Fruit fly (Drosophila melanogaster) whole organism, adult: Measurements from ENCODE around the gene CG31697.

ENCODE experiments used
- CG11617 ChIP-seq: fragments of 200-800 bp; sonication (Bioruptor generic); optimal IDR thresholded peaks from 2 replicates; lab custom pipeline; 2017; ENCODE audit warnings: mild to moderate bottlenecking, missing biosample characterization, missing genetic modification reagents, missing genetic modification characterization
- CG12768 ChIP-seq: fragments of 200-800 bp; sonication (Bioruptor generic); optimal IDR thresholded peaks from 2 replicates; lab custom pipeline; 2017; ENCODE audit warnings: missing biosample characterization, missing genetic modification characterization, mild to moderate bottlenecking, moderate library complexity, missing genetic modification reagents
- CG14711 ChIP-seq: fragments of 200-800 bp; sonication (Bioruptor generic); optimal IDR thresholded peaks from 2 replicates; lab custom pipeline; 2018; ENCODE audit warnings: missing biosample characterization, mild to moderate bottlenecking, missing genetic modification characterization, moderate library complexity
- CG1620 ChIP-seq: fragments of 200-800 bp; sonication (Bioruptor generic); optimal IDR thresholded peaks from 2 replicates; lab custom pipeline; 2016; ENCODE audit warnings: missing biosample characterization, missing genetic modification characterization
- CG33017 ChIP-seq: fragments of 200-800 bp; sonication (Bioruptor generic); optimal IDR thresholded peaks from 2 replicates; lab custom pipeline; 2018; ENCODE audit warnings: missing biosample characterization, mild to moderate bottlenecking, missing genetic modification characterization, moderate library complexity
- CG5204 ChIP-seq: fragments of 200-800 bp; sonication (Bioruptor generic); optimal IDR thresholded peaks from 2 replicates; lab custom pipeline; 2016; ENCODE audit warnings: missing biosample characterization, missing genetic modification characterization
- CG7045 ChIP-seq: fragments of 200-800 bp; sonication (Bioruptor generic); optimal IDR thresholded peaks from 2 replicates; lab custom pipeline; 2017; ENCODE audit warnings: missing biosample characterization, mild to moderate bottlenecking, missing genetic modification characterization
- CG7101 ChIP-seq: fragments of 200-800 bp; sonication (Bioruptor generic); optimal IDR thresholded peaks from 2 replicates; lab custom pipeline; 2018; ENCODE audit warnings: missing biosample characterization, mild to moderate bottlenecking, missing genetic modification characterization, moderate library complexity
- Clk ChIP-seq: fragments of 200-800 bp; sonication (Bioruptor generic); optimal IDR thresholded peaks from 2 replicates; lab custom pipeline; 2017; ENCODE audit warnings: missing biosample characterization, missing genetic modification characterization
- Crg-1 ChIP-seq: fragments of 200-800 bp; sonication (Bioruptor generic); optimal IDR thresholded peaks from 2 replicates; lab custom pipeline; 2016; ENCODE audit warnings: missing biosample characterization, missing genetic modification characterization
- Hr96 ChIP-seq: fragments of 200-800 bp; sonication (Bioruptor generic); optimal IDR thresholded peaks from 2 replicates; lab custom pipeline; 2016; ENCODE audit warnings: missing biosample characterization, missing genetic modification characterization
- Mnt ChIP-seq: fragments of 200-800 bp; sonication (Bioruptor generic); optimal IDR thresholded peaks from 2 replicates; lab custom pipeline; 2016; ENCODE audit warnings: missing biosample characterization, mild to moderate bottlenecking, missing genetic modification characterization
- bab1 ChIP-seq: fragments of 200-800 bp; sonication (Bioruptor generic); optimal IDR thresholded peaks from 3 replicates; lab custom pipeline; 2019; ENCODE audit warnings: missing biosample characterization, mild to moderate bottlenecking, missing genetic modification characterization, moderate library complexity
- cic ChIP-seq: fragments of 200-800 bp; sonication (Bioruptor generic); optimal IDR thresholded peaks from 2 replicates; lab custom pipeline; 2017; ENCODE audit warnings: missing biosample characterization, mild to moderate bottlenecking, missing genetic modification characterization, moderate library complexity
- cnc ChIP-seq, 2 experiments: fragments of >200 bp; optimal IDR thresholded peaks; 2 replicates each; lab custom pipeline; 2017
- kay ChIP-seq: fragments of 200-800 bp; sonication (Bioruptor generic); peaks from one replicate; lab custom pipeline; 2016; ENCODE audit warnings: missing biosample characterization, missing genetic modification characterization, borderline replicate concordance
- ovo ChIP-seq: fragments of 200-800 bp; sonication (Bioruptor generic); optimal IDR thresholded peaks from 2 replicates; lab custom pipeline; 2016; ENCODE audit warnings: missing biosample characterization, missing genetic modification characterization
- pad ChIP-seq: fragments of 200-800 bp; sonication (Bioruptor generic); optimal IDR thresholded peaks from 3 replicates; lab custom pipeline; 2017; ENCODE audit warnings: missing biosample characterization, missing genetic modification characterization, mild to moderate bottlenecking, moderate library complexity, missing genetic modification reagents
- tj ChIP-seq: fragments of 200-800 bp; sonication (Bioruptor generic); optimal IDR thresholded peaks from 3 replicates; lab custom pipeline; 2017; ENCODE audit warnings: missing biosample characterization, mild to moderate bottlenecking, missing genetic modification characterization, moderate library complexity
- toe ChIP-seq: fragments of 200-800 bp; sonication (Bioruptor generic); optimal IDR thresholded peaks from 2 replicates; lab custom pipeline; 2016; ENCODE audit warnings: missing biosample characterization, missing genetic modification characterization

Gene CG31697

DNA sequence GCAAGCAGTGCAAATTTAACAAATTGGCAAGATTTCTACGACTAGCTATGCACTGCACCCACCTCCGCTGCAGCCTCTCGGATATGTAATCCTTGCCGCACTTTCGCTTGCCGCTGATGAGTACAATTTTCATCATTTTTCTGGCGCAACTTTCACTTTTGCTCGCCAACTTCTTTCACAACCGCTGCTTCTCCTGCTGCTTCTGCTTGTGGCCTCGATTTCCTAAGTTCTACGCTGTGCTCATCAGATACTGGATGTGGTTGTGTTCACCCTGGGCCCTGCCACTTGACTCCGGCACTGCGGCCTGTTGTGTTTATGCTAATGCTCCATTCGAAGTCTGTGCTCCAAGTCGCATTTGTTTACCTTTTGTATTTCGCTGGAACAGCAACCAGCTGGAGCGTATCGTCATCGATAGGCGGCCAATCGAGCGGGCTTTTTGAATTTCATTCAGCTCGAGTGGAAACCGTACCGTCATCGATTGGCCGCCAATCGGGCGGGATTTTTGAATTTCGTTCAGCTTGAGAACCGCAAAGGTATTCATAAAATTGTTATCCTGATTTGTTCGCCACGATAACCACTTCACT, 44.8 kb downstream of the CG31697 start, which contains the start of gene Pmvk:
TSS of gene Pmvk (minus strand) at position 357 of the 584 bp plus-strand sequence.
- TF ChIP-seq Mnt (GFP tag; lab: Kevin White, UChicago) (no peak), CG11617 (GFP tag; lab: Kevin White, UChicago) (no peak), bab1 (GFP tag; lab: Kevin White, UChicago) (peak; percentile 28), tj (GFP tag; lab: Kevin White, UChicago) (peak; percentile 48), CG7045 (GFP tag; lab: Kevin White, UChicago) (no peak)

DNA sequence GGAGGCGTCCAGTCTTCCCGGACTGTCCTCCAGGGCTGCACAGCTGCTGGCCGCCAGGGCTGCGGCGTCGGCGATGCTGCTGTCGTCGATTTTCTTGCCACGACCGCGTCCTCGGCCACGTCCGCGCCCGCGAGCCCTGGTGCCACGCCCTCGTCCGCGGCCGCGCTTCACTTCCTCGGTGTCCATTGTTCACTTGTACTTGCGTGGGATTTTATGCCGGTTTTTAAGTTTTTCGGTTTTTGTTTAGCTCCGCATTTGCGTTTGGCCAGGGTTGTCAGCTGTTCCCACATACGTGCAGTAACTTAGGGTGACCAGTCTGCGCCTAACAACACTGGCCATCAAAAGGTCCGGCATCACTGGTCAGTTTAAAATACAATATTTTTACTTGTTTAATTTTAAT, 46.9 kb downstream of the CG31697 start, which contains the start of gene Hakai:
TSS of gene Hakai (minus strand) at position 290 of the 400 bp plus-strand sequence.
- TF ChIP-seq bab1 (GFP tag; lab: Kevin White, UChicago) (peak; percentile 60), CG12768 (peak; percentile 65), CG5204 (GFP tag; lab: Kevin White, UChicago) (no peak), cnc (optimal IDR thresholded peaks at IDR 0.05; lab: Kevin White, UChicago) (no peak), CG11617 (GFP tag; lab: Kevin White, UChicago) (peak; percentile 48), CG7101 (peak; percentile 46), cic (GFP tag; lab: Kevin White, UChicago) (peak; percentile 6), kay (GFP tag; lab: Kevin White, UChicago) (no peak), CG33017 (tag; lab: Kevin White, UChicago) (no peak), ovo (GFP tag; lab: Kevin White, UChicago) (no peak), Mnt (GFP tag; lab: Kevin White, UChicago) (peak; percentile 38), pad (GFP tag; lab: Kevin White, UChicago) (peak; percentile 48), Clk (GFP tag; lab: Kevin White, UChicago) (peak; percentile 27), CG14711 (tag; lab: Kevin White, UChicago) (peak; percentile 95), Hr96 (peak; percentile 78), Crg-1 (GFP tag; lab: Kevin White, UChicago) (peak; percentile 37), tj (GFP tag; lab: Kevin White, UChicago) (peak; percentile 70), CG1620 (GFP tag; lab: Kevin White, UChicago) (peak; percentile 63), toe (GFP tag; lab: Kevin White, UChicago) (peak; percentile 74), CG7045 (GFP tag; lab: Kevin White, UChicago) (peak; percentile 67)

DNA sequence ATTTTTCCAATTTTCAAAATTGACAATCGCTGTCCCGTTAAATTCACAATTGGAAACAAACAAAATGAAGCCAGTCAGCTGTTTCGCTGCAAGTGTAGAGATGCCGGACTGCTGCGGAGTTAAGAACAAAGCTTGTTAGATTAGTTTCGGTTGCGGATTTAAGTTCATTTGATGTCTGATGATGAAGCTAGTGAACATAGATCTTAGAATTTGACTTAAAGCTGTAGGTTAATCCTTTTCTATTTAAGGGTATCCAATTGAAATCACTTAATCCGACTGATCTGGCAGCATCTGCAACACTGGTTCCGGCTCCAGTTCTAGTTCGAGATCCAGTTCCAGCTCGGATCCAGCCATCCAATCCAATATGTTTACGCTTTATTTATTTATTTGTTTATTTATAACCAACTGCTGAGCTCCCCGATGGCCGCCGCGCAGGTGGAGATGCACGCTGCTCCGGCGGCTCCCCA, 48.7 kb downstream of the CG31697 start, which contains the start of the genes PCNA2 and CG10366:
TSS of gene PCNA2 (minus strand) at position 65 of the 467 bp plus-strand sequence.
TSS of gene CG10366 (plus strand) at position 310 of the 467 bp plus-strand sequence.
- peak; percentile 55 for TF ChIP-seq Mnt (GFP tag; lab: Kevin White, UChicago)
- peak; percentile 58 for TF ChIP-seq CG33017 (tag; lab: Kevin White, UChicago)
- no peak for TF ChIP-seq cnc (optimal IDR thresholded peaks at IDR 0.05; lab: Kevin White, UChicago)
- TF ChIP-seq Hr96: peak; percentile 75
- peak; percentile 40 for TF ChIP-seq pad (GFP tag; lab: Kevin White, UChicago)
- peak; percentile 36 for TF ChIP-seq Crg-1 (GFP tag; lab: Kevin White, UChicago)
- TF ChIP-seq ovo (GFP tag; lab: Kevin White, UChicago): peak; percentile 61
- TF ChIP-seq CG1620 (GFP tag; lab: Kevin White, UChicago): peak; percentile 79
- peak; percentile 72 for TF ChIP-seq CG11617 (GFP tag; lab: Kevin White, UChicago)
- peak; percentile 78 for TF ChIP-seq bab1 (GFP tag; lab: Kevin White, UChicago)
- TF ChIP-seq CG14711 (tag; lab: Kevin White, UChicago): peak; percentile 72
- peak; percentile 9 for TF ChIP-seq cic (GFP tag; lab: Kevin White, UChicago)
- peak; percentile 79 for TF ChIP-seq toe (GFP tag; lab: Kevin White, UChicago)
- TF ChIP-seq CG7045 (GFP tag; lab: Kevin White, UChicago): peak; percentile 28
- peak; percentile 70 for TF ChIP-seq CG7101
- no peak for TF ChIP-seq CG5204 (GFP tag; lab: Kevin White, UChicago)
- TF ChIP-seq Clk (GFP tag; lab: Kevin White, UChicago): no peak
- TF ChIP-seq CG12768: peak; percentile 49
- no peak for TF ChIP-seq kay (GFP tag; lab: Kevin White, UChicago)
- peak; percentile 71 for TF ChIP-seq tj (GFP tag; lab: Kevin White, UChicago)
